Worm (Caenorhabditis elegans) whole organism, L1 larva: ENCODE data around the gene set-30.

Experiments
- C04F5.9 ChIP-seq: sonication (generic microtip); optimal IDR thresholded peaks from 2 replicates; lab custom pipeline; 2016; ENCODE audit warnings: missing genetic modification characterization, missing compliant biosample characterization
- C16A3.4 ChIP-seq: fragments of 150-350 bp; optimal IDR thresholded peaks from 2 replicates; lab custom pipeline; 2014; ENCODE audit warnings: missing biosample characterization, missing genetic modification characterization
- C34B4.2 ChIP-seq: sonication (generic microtip); optimal IDR thresholded peaks from 2 replicates; lab custom pipeline; 2017; ENCODE audit warnings: mild to moderate bottlenecking, missing genetic modification characterization, missing compliant biosample characterization
- F16B12.6 ChIP-seq: fragments of 150-350 bp; optimal IDR thresholded peaks from 2 replicates; lab custom pipeline; 2014; ENCODE audit warnings: missing biosample characterization, missing genetic modification characterization
- aha-1 ChIP-seq: fragments of 150-350 bp; optimal IDR thresholded peaks from 2 replicates; lab custom pipeline; 2014; ENCODE audit warnings: missing biosample characterization, missing genetic modification characterization
- ama-1 ChIP-seq: fragments of 150-350 bp; optimal IDR thresholded peaks from 2 replicates; lab custom pipeline; 2014
- blmp-1 ChIP-seq: fragments of 150-350 bp; optimal IDR thresholded peaks from 2 replicates; lab custom pipeline; 2014; ENCODE audit warnings: missing biosample characterization, missing genetic modification characterization
- ceh-63 ChIP-seq: fragments of 200-800 bp; sonication (Bioruptor generic); optimal IDR thresholded peaks from 2 replicates; lab custom pipeline; 2018; ENCODE audit warnings: mild to moderate bottlenecking, missing genetic modification characterization, missing compliant biosample characterization
- ceh-82 ChIP-seq, 3 experiments: fragments of 150-350 bp in 1 of 3; sonication (generic microtip) in 2 of 3; optimal IDR thresholded peaks; 2 replicates each; lab custom pipeline; 2014 to 2017; ENCODE audit warnings: missing biosample characterization in 3 of 3, missing genetic modification characterization in 3 of 3
- ceh-90 ChIP-seq: sonication (generic microtip); optimal IDR thresholded peaks from 2 replicates; lab custom pipeline; 2016; ENCODE audit warnings: missing genetic modification characterization, missing compliant biosample characterization
- efl-1 ChIP-seq, 4 experiments: fragments of 150-350 bp; optimal IDR thresholded peaks in 3 of 4; peaks in 1 of 4; 1 replicate in 1 of 4; 2 replicates in 3 of 4; lab custom pipeline; 2014; ENCODE audit warnings: missing biosample characterization in 2 of 4, missing genetic modification characterization in 2 of 4, missing genetic modification reagents in 2 of 4
- efl-3 ChIP-seq: fragments of 200-800 bp; sonication (Bioruptor generic); optimal IDR thresholded peaks from 2 replicates; lab custom pipeline; 2018; ENCODE audit warnings: mild to moderate bottlenecking, missing genetic modification characterization, missing compliant biosample characterization
- egl-13 ChIP-seq: sonication (generic microtip); optimal IDR thresholded peaks from 2 replicates; lab custom pipeline; 2016; ENCODE audit warnings: missing genotype, missing genetic modification reagents, missing genetic modification characterization, missing compliant biosample characterization
- elt-2 ChIP-seq: sonication (generic microtip); optimal IDR thresholded peaks from 2 replicates; lab custom pipeline; 2016; ENCODE audit warnings: missing genetic modification characterization, mild to moderate bottlenecking, inconsistent platforms, missing compliant biosample characterization, missing genetic modification reagents
- elt-3 ChIP-seq, 6 experiments: fragments of 150-350 bp in 1 of 6; sonication (generic microtip); optimal IDR thresholded peaks; 2 replicates each; lab custom pipeline; 2017 to 2018; ENCODE audit warnings: missing biosample characterization in 6 of 6, missing genetic modification characterization in 6 of 6, inconsistent platforms in 1 of 6
- fos-1 ChIP-seq: fragments of 150-350 bp; optimal IDR thresholded peaks from 2 replicates; lab custom pipeline; 2014; ENCODE audit warnings: missing biosample characterization, missing genetic modification characterization
- grh-1 ChIP-seq: fragments of 200-800 bp; sonication (Bioruptor generic); IDR thresholded peaks from 2 replicates; pipeline ENCODE4 v1.3.6; 2022; ENCODE audit warnings: missing genetic modification reagents, missing genetic modification characterization, missing compliant biosample characterization
- hlh-17 ChIP-seq: fragments of 200-800 bp; sonication (Bioruptor generic); optimal IDR thresholded peaks from 2 replicates; lab custom pipeline; 2018; ENCODE audit warnings: missing genetic modification characterization, mild to moderate bottlenecking, missing compliant biosample characterization, moderate library complexity, borderline replicate concordance
- lin-14 ChIP-seq: fragments of 200-800 bp; sonication (Bioruptor generic); optimal IDR thresholded peaks from 2 replicates; lab custom pipeline; 2018; ENCODE audit warnings: mild to moderate bottlenecking, missing genetic modification characterization, moderate library complexity, missing compliant biosample characterization
- lin-35 ChIP-seq, 2 experiments: fragments of 150-350 bp; optimal IDR thresholded peaks; 2 replicates each; lab custom pipeline; 2014; ENCODE audit warnings: missing biosample characterization in 2 of 2, missing genetic modification characterization in 2 of 2, missing genetic modification reagents in 2 of 2
- lin-39 ChIP-seq: fragments of 150-350 bp; optimal IDR thresholded peaks from 2 replicates; lab custom pipeline; 2014; ENCODE audit warnings: missing biosample characterization, missing genetic modification reagents, missing genetic modification characterization
- lir-3 ChIP-seq: sonication (generic microtip); optimal IDR thresholded peaks from 2 replicates; lab custom pipeline; 2016; ENCODE audit warnings: mild to moderate bottlenecking, missing genetic modification characterization, moderate library complexity, missing compliant biosample characterization; ENCODE audit not compliant: poor library complexity
- lsy-2 ChIP-seq, 2 experiments: fragments of 150-350 bp; optimal IDR thresholded peaks; 2 replicates each; lab custom pipeline; 2014; ENCODE audit warnings: missing biosample characterization in 2 of 2, missing genetic modification characterization in 2 of 2
- mdl-1 ChIP-seq, 2 experiments: fragments of 150-350 bp; optimal IDR thresholded peaks; 2 replicates each; lab custom pipeline; 2014 to 2017; ENCODE audit warnings: missing biosample characterization in 2 of 2, missing genetic modification characterization in 2 of 2, inconsistent platforms in 1 of 2
- mep-1 ChIP-seq: fragments of 150-350 bp; optimal IDR thresholded peaks from 2 replicates; lab custom pipeline; 2014; ENCODE audit warnings: missing biosample characterization, missing genetic modification characterization
- nhr-12 ChIP-seq: sonication (generic microtip); optimal IDR thresholded peaks from 2 replicates; lab custom pipeline; 2017; ENCODE audit warnings: missing biosample characterization, missing genetic modification characterization
- nhr-71 ChIP-seq: sonication (generic microtip); optimal IDR thresholded peaks from 2 replicates; lab custom pipeline; 2016; ENCODE audit warnings: mild to moderate bottlenecking, missing genetic modification characterization, moderate library complexity, missing compliant biosample characterization
- nhr-84 ChIP-seq: sonication (generic microtip); optimal IDR thresholded peaks from 2 replicates; lab custom pipeline; 2017; ENCODE audit warnings: missing biosample characterization, missing genetic modification characterization
- skn-1 ChIP-seq: fragments of 150-350 bp; optimal IDR thresholded peaks from 2 replicates; lab custom pipeline; 2014; ENCODE audit warnings: missing biosample characterization, missing genetic modification characterization
- snu-23 ChIP-seq: sonication (generic microtip); optimal IDR thresholded peaks from 2 replicates; lab custom pipeline; 2016; ENCODE audit warnings: missing genetic modification characterization, missing compliant biosample characterization
- sptf-1 ChIP-seq: fragments of 150-350 bp; optimal IDR thresholded peaks from 2 replicates; lab custom pipeline; 2014; ENCODE audit warnings: missing biosample characterization, missing genetic modification characterization
- swsn-7 ChIP-seq: sonication (generic microtip); optimal IDR thresholded peaks from 2 replicates; lab custom pipeline; 2016; ENCODE audit warnings: missing genetic modification characterization, missing compliant biosample characterization
- tlp-1 ChIP-seq: fragments of 150-350 bp; optimal IDR thresholded peaks from 2 replicates; lab custom pipeline; 2014; ENCODE audit warnings: missing biosample characterization, missing genetic modification characterization
- unc-130 ChIP-seq: fragments of 150-350 bp; optimal IDR thresholded peaks from 2 replicates; lab custom pipeline; 2017; ENCODE audit warnings: missing biosample characterization, missing genetic modification characterization, inconsistent platforms
- unc-30 ChIP-seq: sonication (generic microtip); optimal IDR thresholded peaks from 2 replicates; lab custom pipeline; 2017; ENCODE audit warnings: missing biosample characterization, missing genetic modification characterization
- unc-62 ChIP-seq: fragments of 150-350 bp; optimal IDR thresholded peaks from 2 replicates; lab custom pipeline; 2014; ENCODE audit warnings: missing biosample characterization, missing genetic modification reagents, missing genetic modification characterization
- unc-86 ChIP-seq: sonication (generic microtip); optimal IDR thresholded peaks from 2 replicates; lab custom pipeline; 2016; ENCODE audit warnings: missing genetic modification characterization, missing compliant biosample characterization
- xbp-1 ChIP-seq: sonication (generic microtip); optimal IDR thresholded peaks from 2 replicates; lab custom pipeline; 2016; ENCODE audit warnings: missing genetic modification characterization, missing compliant biosample characterization
- zag-1 ChIP-seq: fragments of 150-350 bp; optimal IDR thresholded peaks from 2 replicates; lab custom pipeline; 2014; ENCODE audit warnings: missing biosample characterization, missing genetic modification characterization

The set-30 gene

ce11 chrX:4974486-4974885 is 24.6 kb upstream of the set-30 start:
- no peak for TF ChIP-seq egl-13 (tag; lab: Kevin White, UChicago)
- TF ChIP-seq blmp-1: peak; percentile 23
- no peak for TF ChIP-seq efl-1 (optimal IDR thresholded peaks at IDR 0.05; lab: Kevin White, UChicago)
- TF ChIP-seq efl-1 (GFP tag; optimal IDR thresholded peaks at IDR 0.05 in 1 of 2; lab: Kevin White, UChicago): peak in 1 of 2 experiments; percentile 28
- TF ChIP-seq zag-1 (tag; lab: Kevin White, UChicago): no peak
- no peak for TF ChIP-seq grh-1

- TF ChIP-seq unc-62 (GFP tag; lab: Kevin White, UChicago) (no peak), nhr-71 (tag; lab: Kevin White, UChicago) (no peak)
- TF ChIP-seq, all 84 proteins: peak for 0
Observed at ce11 chrX:4976530-4976929, 22.5 kb upstream of the set-30 start, which contains the start of gene lfi-1. Gene lfi-1 (plus strand): TSS chrX:4976830.

- TF ChIP-seq nhr-71 (tag; lab: Kevin White, UChicago) (no peak), snu-23 (GFP tag; lab: Kevin White, UChicago) (no peak), C34B4.2 (no peak), xbp-1 (tag; lab: Kevin White, UChicago) (no peak), unc-30 (no peak)
Observed at ce11 chrX:4978103-4978502, 21.0 kb upstream of the set-30 start.

- no peak for TF ChIP-seq unc-30
- TF ChIP-seq F16B12.6 (tag; lab: Kevin White, UChicago): no peak
- no peak for TF ChIP-seq tlp-1 (tag; lab: Kevin White, UChicago)
- no peak for TF ChIP-seq C34B4.2
- TF ChIP-seq ceh-63 (GFP tag; lab: Kevin White, UChicago): no peak
- no peak for TF ChIP-seq nhr-12 (tag; lab: Kevin White, UChicago)
- no peak for TF ChIP-seq lir-3
- TF ChIP-seq lin-14 (GFP tag; lab: Kevin White, UChicago): no peak
- no peak for TF ChIP-seq nhr-84 (tag; lab: Kevin White, UChicago)
- TF ChIP-seq hlh-17 (GFP tag; lab: Kevin White, UChicago): no peak
- no peak for TF ChIP-seq unc-86
Observed at ce11 chrX:4979060-4979459, 20.0 kb upstream of the set-30 start.

ce11 chrX:4981059-4981458 is 18.0 kb upstream of the set-30 start:
- peak; percentile 6 for TF ChIP-seq unc-86
- TF ChIP-seq elt-2 (tag; lab: Kevin White, UChicago): no peak
- peak; percentile 55 for TF ChIP-seq lin-14 (GFP tag; lab: Kevin White, UChicago)
- TF ChIP-seq efl-1 (optimal IDR thresholded peaks at IDR 0.05; lab: Kevin White, UChicago): no peak
- peak in 1 of 2 experiments; percentile 23 for TF ChIP-seq efl-1 (GFP tag; optimal IDR thresholded peaks at IDR 0.05 in 1 of 2; lab: Kevin White, UChicago)

ce11 chrX:4981579-4981978 is 17.5 kb upstream of the set-30 start:
- TF ChIP-seq C04F5.9 (tag; lab: Kevin White, UChicago): no peak
- TF ChIP-seq unc-130 (tag; lab: Kevin White, UChicago): no peak
- TF ChIP-seq blmp-1: no peak
- no peak for TF ChIP-seq mdl-1 (tag; optimal IDR thresholded peaks at IDR 0.05; lab: Kevin White, UChicago)

ce11 chrX:4982009-4982625 is 17.0 kb upstream of the set-30 start:
- no peak for TF ChIP-seq mdl-1 (tag; optimal IDR thresholded peaks at IDR 0.05; lab: Kevin White, UChicago)
- TF ChIP-seq ceh-90 (tag; lab: Kevin White, UChicago): no peak
- TF ChIP-seq swsn-7: peak; percentile 53
- TF ChIP-seq efl-3 (GFP tag; lab: Kevin White, UChicago): no peak
- TF ChIP-seq lsy-2 (tag; optimal IDR thresholded peaks at IDR 0.05; lab: Kevin White, UChicago): peak; percentile 8 to 33
- TF ChIP-seq elt-3 (tag; optimal IDR thresholded peaks at IDR 0.05; lab: Kevin White, UChicago): no peak
- no peak for TF ChIP-seq elt-2 (tag; lab: Kevin White, UChicago)
- TF ChIP-seq aha-1: no peak
- no peak for TF ChIP-seq C04F5.9 (tag; lab: Kevin White, UChicago)
- no peak for TF ChIP-seq F16B12.6 (tag; lab: Kevin White, UChicago)
- no peak for TF ChIP-seq ceh-63 (GFP tag; lab: Kevin White, UChicago)
- TF ChIP-seq unc-86: peak; percentile 79
- TF ChIP-seq C16A3.4: no peak
- TF ChIP-seq lin-39 (tag; lab: Kevin White, UChicago): no peak
- TF ChIP-seq lin-35 (GFP tag; optimal IDR thresholded peaks at IDR 0.05; lab: Kevin White, UChicago): no peak
- TF ChIP-seq sptf-1: no peak
- no peak for TF ChIP-seq fos-1 (tag; lab: Kevin White, UChicago)
- peak in 2 of 3 experiments; percentile 58 to 66 for TF ChIP-seq ceh-82 (tag; optimal IDR thresholded peaks at IDR 0.05; lab: Kevin White, UChicago)
- no peak for TF ChIP-seq ama-1 (lab: Kevin White, UChicago)
- peak; percentile 35 for TF ChIP-seq mep-1 (tag; lab: Kevin White, UChicago)
- no peak for TF ChIP-seq grh-1
- no peak for TF ChIP-seq skn-1 (tag; lab: Kevin White, UChicago)
- TF ChIP-seq zag-1 (tag; lab: Kevin White, UChicago): no peak
